Worm (Caenorhabditis elegans): ENCODE measurements around the gene gst-19.

DNA sequence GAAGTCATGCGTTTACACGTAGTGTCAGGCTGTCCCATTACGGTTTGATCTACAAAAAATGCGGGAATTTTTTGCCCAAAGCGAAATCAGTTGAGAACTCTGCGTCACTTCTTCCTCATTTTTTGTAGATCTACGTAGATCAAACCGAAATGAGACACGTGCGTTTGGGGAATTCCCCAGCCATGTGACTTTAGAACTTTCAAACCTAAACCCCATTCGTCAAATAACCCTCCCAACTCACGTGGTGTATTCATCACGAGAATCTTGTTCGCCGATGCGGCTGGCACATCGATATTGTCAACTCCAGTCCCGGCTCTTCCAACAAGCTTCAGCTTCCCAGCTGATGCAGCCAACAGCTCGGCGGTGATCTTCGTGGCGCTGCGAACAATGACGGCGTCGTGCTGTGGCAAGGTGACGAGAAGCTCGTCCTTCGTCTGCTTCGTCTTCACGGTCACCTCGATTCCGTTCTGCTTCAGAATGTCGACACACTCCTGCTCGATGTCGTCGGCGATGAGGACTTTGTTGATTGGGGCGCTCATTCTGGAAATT is 11.1 kb upstream of the gst-19 start, which contains the start of gene phdh-1:
- TF ChIP-seq zip-5 (tag; optimal IDR thresholded peaks at IDR 0.05) (no peak), unc-55 (GFP tag; optimal IDR thresholded peaks at IDR 0.05) (no peak), rnt-1 (tag; optimal IDR thresholded peaks at IDR 0.05) (no peak), lim-6 (tag; optimal IDR thresholded peaks at IDR 0.05) (no peak), ceh-31 (tag; optimal IDR thresholded peaks at IDR 0.05) (no peak), ceh-24 (tag; optimal IDR thresholded peaks at IDR 0.05) (no peak), nfya-1 (tag; optimal IDR thresholded peaks at IDR 0.05) (no peak)

All from whole organism, late embryonic.